Worm (Caenorhabditis elegans): ENCODE data around the gene F54F2.7.

The F54F2.7 gene

DNA sequence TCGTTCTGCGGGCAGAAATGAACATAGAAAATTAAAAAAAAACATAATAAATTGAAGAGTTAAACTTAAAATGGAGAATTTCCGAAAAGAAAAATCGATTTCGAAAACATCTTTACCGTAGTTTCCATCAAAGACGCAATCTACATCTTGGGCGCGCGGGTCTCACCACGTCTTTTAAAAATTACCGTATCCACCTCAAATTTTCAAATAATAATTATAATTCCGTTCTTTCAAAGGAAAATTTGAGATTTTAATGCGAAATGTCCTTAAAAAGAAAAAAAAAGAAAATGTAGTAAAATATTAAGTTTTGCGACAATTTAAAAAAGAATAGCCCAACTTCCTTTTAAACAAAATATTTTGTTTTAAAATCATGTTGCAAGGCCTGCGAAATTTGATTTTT lies 44.0 kb downstream of the F54F2.7 start (continued):
- TF ChIP-seq Y56A3A.18 (GFP tag; IDR thresholded peaks at IDR 0.05) (no peak), attf-5 (GFP tag; optimal IDR thresholded peaks at IDR 0.05) (no peak), xnd-1 (tag; optimal IDR thresholded peaks at IDR 0.05) (peak; percentile 70), cebp-2 (GFP tag; IDR thresholded peaks at IDR 0.05) (no peak), madf-3 (GFP tag; IDR thresholded peaks at IDR 0.05) (no peak), lin-26 (GFP tag; IDR thresholded peaks at IDR 0.05) (no peak), nhr-80 (tag; optimal IDR thresholded peaks at IDR 0.05) (no peak), unc-62 (GFP tag; optimal IDR thresholded peaks at IDR 0.05) (no peak), lsl-1 (GFP tag; optimal IDR thresholded peaks at IDR 0.05) (peak; percentile 89), snpc-1.1 (tag; optimal IDR thresholded peaks at IDR 0.05; ENCODE audit: insufficient read depth) (no peak), rcor-1 (GFP tag; IDR thresholded peaks at IDR 0.05) (no peak), dpff-1 (tag; optimal IDR thresholded peaks at IDR 0.05) (no peak), F57C9.4 (tag; optimal IDR thresholded peaks at IDR 0.05) (no peak), nfyb-1 (GFP tag; IDR thresholded peaks at IDR 0.05) (no peak), ztf-22 (GFP tag; optimal IDR thresholded peaks at IDR 0.05) (no peak), F49E8.2 (tag; optimal IDR thresholded peaks at IDR 0.05; ENCODE audit: insufficient read depth) (peak; percentile 3), tbp1 (GFP tag; optimal IDR thresholded peaks at IDR 0.05) (peak; percentile 17), ZK185.1 (tag; optimal IDR thresholded peaks at IDR 0.05; ENCODE audit: poor library complexity, severe bottlenecking) (no peak), athp-1 (tag; optimal IDR thresholded peaks at IDR 0.05) (no peak), C06A6.2 (GFP tag; conservative IDR thresholded peaks at IDR 0.05) (no peak), T07F8.4 (tag; optimal IDR thresholded peaks at IDR 0.05) (no peak), mcd-1 (GFP tag; IDR thresholded peaks at IDR 0.05) (no peak), repo-1 (tag; optimal IDR thresholded peaks at IDR 0.05) (no peak), nfya-2 (GFP tag; IDR thresholded peaks at IDR 0.05) (no peak), D2030.7 (GFP tag; IDR thresholded peaks at IDR 0.05) (peak; percentile 23; the same call in 1 of the 2 replicates), gei-17 (GFP tag; optimal IDR thresholded peaks at IDR 0.05) (no peak), fkh-3 (tag; optimal IDR thresholded peaks at IDR 0.05) (no peak), hrde-1 (tag; optimal IDR thresholded peaks at IDR 0.05; ENCODE audit: borderline replicate concordance) (no peak), zim-3 (tag; optimal IDR thresholded peaks at IDR 0.05) (no peak), let-526 (GFP tag; IDR thresholded peaks at IDR 0.05) (no peak), egl-18 (GFP tag; IDR thresholded peaks at IDR 0.05) (no peak), hlh-12 (tag; optimal IDR thresholded peaks at IDR 0.05) (no peak), ztf-26 (tag; optimal IDR thresholded peaks at IDR 0.05) (no peak), ztf-25 (GFP tag; IDR thresholded peaks at IDR 0.05) (no peak), Y95B8A.8 (GFP tag; IDR thresholded peaks at IDR 0.05) (no peak), Y67H2A.10 (GFP tag; conservative IDR thresholded peaks at IDR 0.05) (no peak), hmg-20 (GFP tag; IDR thresholded peaks at IDR 0.05) (no peak), F22D6.2 (tag; optimal IDR thresholded peaks at IDR 0.05) (no peak), ets-4 (GFP tag; optimal IDR thresholded peaks at IDR 0.05) (no peak), atf-7 (tag; optimal IDR thresholded peaks at IDR 0.05) (no peak), ztf-18 (tag; optimal IDR thresholded peaks at IDR 0.05) (no peak), madf-6 (GFP tag; IDR thresholded peaks at IDR 0.05) (peak; percentile 80), attf-3 (GFP tag; conservative IDR thresholded peaks at IDR 0.05) (no peak), F39B2.1 (GFP tag; IDR thresholded peaks at IDR 0.05) (no peak), bed-2 (GFP tag; IDR thresholded peaks at IDR 0.05) (no peak), nhr-90 (tag; optimal IDR thresholded peaks at IDR 0.05) (no peak), mes-4 (tag; optimal IDR thresholded peaks at IDR 0.05) (no peak), snpc-3.4 (tag; optimal IDR thresholded peaks at IDR 0.05) (no peak), cebp-1 (GFP tag; IDR thresholded peaks at IDR 0.05) (no peak), cebp-1 (tag; optimal IDR thresholded peaks at IDR 0.05) (no peak)
